Worm (Caenorhabditis elegans): ENCODE data around the gene C33C12.11.
"Not testable (repeated sequence)": the region's sequence is repeated elsewhere in the genome, so short reads cannot be mapped to it uniquely, and the experiment has no call there.

Gene C33C12.11

ce11 chrII:2163370-2163882, at the start of gene C33C12.11:
Gene C33C12.11, minus strand, starts transcription at chrII:2163832.
- not testable (repeated sequence) for TF ChIP-seq skn-1 (tag; optimal IDR thresholded peaks at IDR 0.05); unc-62 (GFP tag; optimal IDR thresholded peaks at IDR 0.05); lir-3 (tag; optimal IDR thresholded peaks at IDR 0.05; ENCODE audit: poor library complexity)

ce11 chrII:2207812-2208211, 44.2 kb upstream of the C33C12.11 start, which contains the start of gene Y59C2A.1:
Gene Y59C2A.1, plus strand, starts transcription at chrII:2208112.
- TF ChIP-seq hlh-4 (tag; optimal IDR thresholded peaks at IDR 0.05), result no peak
- TF ChIP-seq lin-13 (GFP tag; optimal IDR thresholded peaks at IDR 0.05), result no peak
- TF ChIP-seq C04F5.9 (tag; optimal IDR thresholded peaks at IDR 0.05), result no peak
- no peak for TF ChIP-seq lsy-2 (tag; optimal IDR thresholded peaks at IDR 0.05)
- no peak for TF ChIP-seq mep-1 (tag; optimal IDR thresholded peaks at IDR 0.05)
- no peak for TF ChIP-seq nhr-76 (tag; optimal IDR thresholded peaks at IDR 0.05)

- TF ChIP-seq dsc-1 (tag; optimal IDR thresholded peaks at IDR 0.05), result peak; percentile 94
- peak; percentile 78 for TF ChIP-seq fkh-4 (tag; optimal IDR thresholded peaks at IDR 0.05; ENCODE audit: borderline replicate concordance)
- no peak for TF ChIP-seq ceh-63 (GFP tag; optimal IDR thresholded peaks at IDR 0.05)
- TF ChIP-seq efl-3 (GFP tag; optimal IDR thresholded peaks at IDR 0.05), result no peak
- TF ChIP-seq nhr-28 (tag; optimal IDR thresholded peaks at IDR 0.05), result no peak
- no peak for TF ChIP-seq pag-3 (tag; optimal IDR thresholded peaks at IDR 0.05; ENCODE audit: borderline replicate concordance, insufficient read depth)
These were observed 42.6 kb upstream of the C33C12.11 start for ce11 chrII:2206064-2206722.

ce11 chrII:2204077-2204476, 40.4 kb upstream of the C33C12.11 start, which contains the start of gene Y59C2A.2:
Gene Y59C2A.2, minus strand, starts transcription at chrII:2204137.
- TF ChIP-seq elt-3 (tag; optimal IDR thresholded peaks at IDR 0.05), result no peak
- peak; percentile 36 for TF ChIP-seq lin-14 (GFP tag; optimal IDR thresholded peaks at IDR 0.05)
- no peak for TF ChIP-seq nhr-71 (tag; optimal IDR thresholded peaks at IDR 0.05)
- no peak for TF ChIP-seq Y116A8C.19 (tag; optimal IDR thresholded peaks at IDR 0.05; ENCODE audit: borderline replicate concordance)
- 0 out of 2 replicates have a peak, but pooled peaks have one; percentile 32 for TF ChIP-seq grh-1 (GFP tag; IDR thresholded peaks at IDR 0.05)
- no peak for TF ChIP-seq nhr-28 (tag; optimal IDR thresholded peaks at IDR 0.05)
- TF ChIP-seq lir-3 (tag; optimal IDR thresholded peaks at IDR 0.05; ENCODE audit: poor library complexity), result no peak
- peak; percentile 18 for TF ChIP-seq swsn-7 (tag; optimal IDR thresholded peaks at IDR 0.05)
- TF ChIP-seq unc-62 (GFP tag; optimal IDR thresholded peaks at IDR 0.05), result no peak
- peak; percentile 26 for TF ChIP-seq xbp-1 (tag; optimal IDR thresholded peaks at IDR 0.05)
- peak; percentile 62 to 78 for TF ChIP-seq lsy-2 (tag; optimal IDR thresholded peaks at IDR 0.05)
- no peak for TF ChIP-seq snpc-4 (tag; optimal IDR thresholded peaks at IDR 0.05)
- TF ChIP-seq rnt-1 (tag; optimal IDR thresholded peaks at IDR 0.05), result peak; percentile 53
- no peak for TF ChIP-seq pqm-1 (tag; optimal IDR thresholded peaks at IDR 0.05)
- TF ChIP-seq zag-1 (tag; optimal IDR thresholded peaks at IDR 0.05), result no peak
- TF ChIP-seq tbx-2 (tag; optimal IDR thresholded peaks at IDR 0.05), result peak; percentile 45
- no peak for TF ChIP-seq hlh-4 (tag; optimal IDR thresholded peaks at IDR 0.05)
- TF ChIP-seq dpl-1 (GFP tag; optimal IDR thresholded peaks at IDR 0.05), result peak; percentile 88 to 94 (median 93)
- peak; percentile 23 for TF ChIP-seq fkh-8 (tag; optimal IDR thresholded peaks at IDR 0.05)
- no peak for TF ChIP-seq ztf-4 (tag; optimal IDR thresholded peaks at IDR 0.05)
- TF ChIP-seq hpl-2 (GFP tag; optimal IDR thresholded peaks at IDR 0.05), result no peak
- no peak for TF ChIP-seq nhr-84 (tag; optimal IDR thresholded peaks at IDR 0.05)
- TF ChIP-seq ets-5 (GFP tag; IDR thresholded peaks at IDR 0.05), result no peak
- TF ChIP-seq aly-2 (tag; optimal IDR thresholded peaks at IDR 0.05), result peak; percentile 39
- no peak for TF ChIP-seq unc-130 (tag; optimal IDR thresholded peaks at IDR 0.05)
- TF ChIP-seq nhr-237 (tag; optimal IDR thresholded peaks at IDR 0.05), result no peak
- peak; percentile 25 for TF ChIP-seq blmp-1 (tag; optimal IDR thresholded peaks at IDR 0.05)
- no peak for TF ChIP-seq egl-13 (tag; optimal IDR thresholded peaks at IDR 0.05)
- peak; percentile 6 for TF ChIP-seq jun-1 (tag; optimal IDR thresholded peaks at IDR 0.05)
- no peak for TF ChIP-seq nhr-47 (tag; optimal IDR thresholded peaks at IDR 0.05)
- no peak for TF ChIP-seq egl-27 (tag; optimal IDR thresholded peaks at IDR 0.05)
- TF ChIP-seq skn-1 (tag; optimal IDR thresholded peaks at IDR 0.05), result peak; percentile 42
- TF ChIP-seq C34B4.2 (tag; optimal IDR thresholded peaks at IDR 0.05), result no peak
- TF ChIP-seq tlp-1 (tag; optimal IDR thresholded peaks at IDR 0.05), result no peak
- TF ChIP-seq ceh-90 (tag; optimal IDR thresholded peaks at IDR 0.05), result no peak
- peak; percentile 22; the same call in 1 of the 2 replicates for TF ChIP-seq isw-1 (GFP tag; IDR thresholded peaks at IDR 0.05)

All from whole organism, L1 larva.